Fruit fly (Drosophila melanogaster) whole organism, adult: ENCODE measurements around the gene Hpd.
A peak's percentile ranks its signal among the peaks of the same experiment; 100 is the strongest.

ENCODE experiments used
- CG11617 ChIP-seq: fragments of 200-800 bp; sonication (Bioruptor generic); optimal IDR thresholded peaks from 2 replicates; lab custom pipeline; 2017; ENCODE audit warnings: mild to moderate bottlenecking, missing biosample characterization, missing genetic modification reagents, missing genetic modification characterization
- CG12768 ChIP-seq: fragments of 200-800 bp; sonication (Bioruptor generic); optimal IDR thresholded peaks from 2 replicates; lab custom pipeline; 2017; ENCODE audit warnings: missing biosample characterization, missing genetic modification characterization, mild to moderate bottlenecking, moderate library complexity, missing genetic modification reagents
- CG14711 ChIP-seq: fragments of 200-800 bp; sonication (Bioruptor generic); optimal IDR thresholded peaks from 2 replicates; lab custom pipeline; 2018; ENCODE audit warnings: missing biosample characterization, mild to moderate bottlenecking, missing genetic modification characterization, moderate library complexity
- CG1620 ChIP-seq: fragments of 200-800 bp; sonication (Bioruptor generic); optimal IDR thresholded peaks from 2 replicates; lab custom pipeline; 2016; ENCODE audit warnings: missing biosample characterization, missing genetic modification characterization
- CG33017 ChIP-seq: fragments of 200-800 bp; sonication (Bioruptor generic); optimal IDR thresholded peaks from 2 replicates; lab custom pipeline; 2018; ENCODE audit warnings: missing biosample characterization, mild to moderate bottlenecking, missing genetic modification characterization, moderate library complexity
- CG5204 ChIP-seq: fragments of 200-800 bp; sonication (Bioruptor generic); optimal IDR thresholded peaks from 2 replicates; lab custom pipeline; 2016; ENCODE audit warnings: missing biosample characterization, missing genetic modification characterization
- CG7045 ChIP-seq: fragments of 200-800 bp; sonication (Bioruptor generic); optimal IDR thresholded peaks from 2 replicates; lab custom pipeline; 2017; ENCODE audit warnings: missing biosample characterization, mild to moderate bottlenecking, missing genetic modification characterization
- CG7101 ChIP-seq: fragments of 200-800 bp; sonication (Bioruptor generic); optimal IDR thresholded peaks from 2 replicates; lab custom pipeline; 2018; ENCODE audit warnings: missing biosample characterization, mild to moderate bottlenecking, missing genetic modification characterization, moderate library complexity
- Clk ChIP-seq: fragments of 200-800 bp; sonication (Bioruptor generic); optimal IDR thresholded peaks from 2 replicates; lab custom pipeline; 2017; ENCODE audit warnings: missing biosample characterization, missing genetic modification characterization
- Crg-1 ChIP-seq: fragments of 200-800 bp; sonication (Bioruptor generic); optimal IDR thresholded peaks from 2 replicates; lab custom pipeline; 2016; ENCODE audit warnings: missing biosample characterization, missing genetic modification characterization
- Hr96 ChIP-seq: fragments of 200-800 bp; sonication (Bioruptor generic); optimal IDR thresholded peaks from 2 replicates; lab custom pipeline; 2016; ENCODE audit warnings: missing biosample characterization, missing genetic modification characterization
- Mnt ChIP-seq: fragments of 200-800 bp; sonication (Bioruptor generic); optimal IDR thresholded peaks from 2 replicates; lab custom pipeline; 2016; ENCODE audit warnings: missing biosample characterization, mild to moderate bottlenecking, missing genetic modification characterization
- bab1 ChIP-seq: fragments of 200-800 bp; sonication (Bioruptor generic); optimal IDR thresholded peaks from 3 replicates; lab custom pipeline; 2019; ENCODE audit warnings: missing biosample characterization, mild to moderate bottlenecking, missing genetic modification characterization, moderate library complexity
- cic ChIP-seq: fragments of 200-800 bp; sonication (Bioruptor generic); optimal IDR thresholded peaks from 2 replicates; lab custom pipeline; 2017; ENCODE audit warnings: missing biosample characterization, mild to moderate bottlenecking, missing genetic modification characterization, moderate library complexity
- cnc ChIP-seq, 2 experiments: fragments of >200 bp; optimal IDR thresholded peaks; 2 replicates each; lab custom pipeline; 2017
- kay ChIP-seq: fragments of 200-800 bp; sonication (Bioruptor generic); peaks from one replicate; lab custom pipeline; 2016; ENCODE audit warnings: missing biosample characterization, missing genetic modification characterization, borderline replicate concordance
- ovo ChIP-seq: fragments of 200-800 bp; sonication (Bioruptor generic); optimal IDR thresholded peaks from 2 replicates; lab custom pipeline; 2016; ENCODE audit warnings: missing biosample characterization, missing genetic modification characterization
- pad ChIP-seq: fragments of 200-800 bp; sonication (Bioruptor generic); optimal IDR thresholded peaks from 3 replicates; lab custom pipeline; 2017; ENCODE audit warnings: missing biosample characterization, missing genetic modification characterization, mild to moderate bottlenecking, moderate library complexity, missing genetic modification reagents
- tj ChIP-seq: fragments of 200-800 bp; sonication (Bioruptor generic); optimal IDR thresholded peaks from 3 replicates; lab custom pipeline; 2017; ENCODE audit warnings: missing biosample characterization, mild to moderate bottlenecking, missing genetic modification characterization, moderate library complexity
- toe ChIP-seq: fragments of 200-800 bp; sonication (Bioruptor generic); optimal IDR thresholded peaks from 2 replicates; lab custom pipeline; 2016; ENCODE audit warnings: missing biosample characterization, missing genetic modification characterization

The Hpd gene

dm6 chr3L:20448773-20449172 is 9.1 kb upstream of the Hpd start:
- TF ChIP-seq CG12768 (GFP tag; lab: Kevin White, UChicago) (no peak), Clk (no peak), CG1620 (GFP tag; lab: Kevin White, UChicago) (no peak), kay (no peak), CG7045 (GFP tag; lab: Kevin White, UChicago) (no peak), toe (no peak), bab1 (no peak), cnc (optimal IDR thresholded peaks at IDR 0.05; lab: Kevin White, UChicago) (no peak), cic (GFP tag; lab: Kevin White, UChicago) (no peak), tj (GFP tag; lab: Kevin White, UChicago) (no peak), CG14711 (tag; lab: Kevin White, UChicago) (no peak), Mnt (GFP tag; lab: Kevin White, UChicago) (no peak), CG7101 (tag; lab: Kevin White, UChicago) (no peak), CG5204 (GFP tag; lab: Kevin White, UChicago) (no peak), Hr96 (GFP tag; lab: Kevin White, UChicago) (no peak)

DNA sequence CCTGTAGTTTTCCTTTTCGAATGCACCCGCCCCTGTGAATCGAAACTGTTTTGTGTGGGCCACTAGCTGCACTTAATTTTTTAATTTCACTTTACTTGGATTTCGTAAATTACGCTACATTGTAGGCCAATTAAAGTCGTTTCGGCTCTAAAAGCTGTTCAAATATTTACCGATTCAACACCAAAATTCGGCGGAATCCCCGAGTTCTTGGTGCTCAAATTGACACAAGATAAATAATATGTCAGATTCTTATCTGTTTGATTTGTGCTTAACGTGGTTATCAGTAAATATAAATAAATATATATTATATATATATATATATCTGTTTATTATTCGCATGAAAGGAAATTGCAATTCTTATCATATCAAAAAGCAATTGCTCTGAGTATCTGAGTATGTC is 8.3 kb upstream of the Hpd start:
- TF ChIP-seq Crg-1 (GFP tag; lab: Kevin White, UChicago) (no peak), Clk (no peak), kay (no peak), pad (GFP tag; lab: Kevin White, UChicago) (no peak), CG7101 (tag; lab: Kevin White, UChicago) (peak; percentile 35), CG33017 (tag; lab: Kevin White, UChicago) (no peak), CG11617 (GFP tag; lab: Kevin White, UChicago) (peak; percentile 4), CG12768 (GFP tag; lab: Kevin White, UChicago) (peak; percentile 4), CG14711 (tag; lab: Kevin White, UChicago) (peak; percentile 17)

dm6 chr3L:20447337-20447736 is 7.7 kb upstream of the Hpd start:
- TF ChIP-seq cic (GFP tag; lab: Kevin White, UChicago) (no peak), Crg-1 (GFP tag; lab: Kevin White, UChicago) (no peak), CG14711 (tag; lab: Kevin White, UChicago) (no peak), CG11617 (GFP tag; lab: Kevin White, UChicago) (no peak), cnc (optimal IDR thresholded peaks at IDR 0.05; lab: Kevin White, UChicago) (no peak), pad (GFP tag; lab: Kevin White, UChicago) (no peak), CG7101 (tag; lab: Kevin White, UChicago) (no peak), CG7045 (GFP tag; lab: Kevin White, UChicago) (no peak), CG1620 (GFP tag; lab: Kevin White, UChicago) (no peak), Clk (no peak)

DNA sequence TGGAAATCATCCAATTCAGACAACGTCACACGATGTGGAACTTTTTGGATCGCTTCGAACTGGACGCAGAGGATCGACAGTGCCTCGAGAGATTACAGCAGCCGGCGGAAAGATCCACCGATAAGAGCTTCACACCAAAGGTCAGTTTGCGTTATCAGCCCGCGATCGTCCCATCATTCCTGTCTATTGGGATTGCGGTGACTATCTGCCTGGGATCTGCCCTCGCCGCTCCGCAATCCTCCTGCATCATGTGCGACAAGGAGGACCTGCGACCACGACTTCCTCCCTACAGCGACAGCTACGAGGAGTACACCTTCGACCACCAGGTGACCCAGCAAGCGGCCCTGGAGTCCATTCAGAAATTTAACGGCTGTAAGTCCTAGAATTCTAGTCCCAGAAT is 6.4 kb upstream of the Hpd start:
- TF ChIP-seq CG1620 (GFP tag; lab: Kevin White, UChicago) (no peak), CG7101 (tag; lab: Kevin White, UChicago) (no peak), Clk (no peak), cic (GFP tag; lab: Kevin White, UChicago) (peak; percentile 36), Mnt (GFP tag; lab: Kevin White, UChicago) (peak; percentile 34)

- TF ChIP-seq CG5204 (GFP tag; lab: Kevin White, UChicago) (peak; percentile 32), CG7101 (tag; lab: Kevin White, UChicago) (peak; percentile 90), Hr96 (GFP tag; lab: Kevin White, UChicago) (peak; percentile 61), CG33017 (tag; lab: Kevin White, UChicago) (peak; percentile 89), cnc (optimal IDR thresholded peaks at IDR 0.05; lab: Kevin White, UChicago) (no peak), CG7045 (GFP tag; lab: Kevin White, UChicago) (peak; percentile 76), pad (GFP tag; lab: Kevin White, UChicago) (peak; percentile 41), CG14711 (tag; lab: Kevin White, UChicago) (peak; percentile 85), bab1 (peak; percentile 68), tj (GFP tag; lab: Kevin White, UChicago) (peak; percentile 41), Crg-1 (GFP tag; lab: Kevin White, UChicago) (peak; percentile 3), cic (GFP tag; lab: Kevin White, UChicago) (peak; percentile 9), CG1620 (GFP tag; lab: Kevin White, UChicago) (peak; percentile 18), Mnt (GFP tag; lab: Kevin White, UChicago) (peak; percentile 57), toe (peak; percentile 8), Clk (peak; percentile 49), kay (peak; percentile 86), ovo (GFP tag; lab: Kevin White, UChicago) (no peak), CG11617 (GFP tag; lab: Kevin White, UChicago) (peak; percentile 88), CG12768 (GFP tag; lab: Kevin White, UChicago) (peak; percentile 91)
Measured at dm6 chr3L:20444815-20445519, 5.3 kb upstream of the Hpd start.

DNA sequence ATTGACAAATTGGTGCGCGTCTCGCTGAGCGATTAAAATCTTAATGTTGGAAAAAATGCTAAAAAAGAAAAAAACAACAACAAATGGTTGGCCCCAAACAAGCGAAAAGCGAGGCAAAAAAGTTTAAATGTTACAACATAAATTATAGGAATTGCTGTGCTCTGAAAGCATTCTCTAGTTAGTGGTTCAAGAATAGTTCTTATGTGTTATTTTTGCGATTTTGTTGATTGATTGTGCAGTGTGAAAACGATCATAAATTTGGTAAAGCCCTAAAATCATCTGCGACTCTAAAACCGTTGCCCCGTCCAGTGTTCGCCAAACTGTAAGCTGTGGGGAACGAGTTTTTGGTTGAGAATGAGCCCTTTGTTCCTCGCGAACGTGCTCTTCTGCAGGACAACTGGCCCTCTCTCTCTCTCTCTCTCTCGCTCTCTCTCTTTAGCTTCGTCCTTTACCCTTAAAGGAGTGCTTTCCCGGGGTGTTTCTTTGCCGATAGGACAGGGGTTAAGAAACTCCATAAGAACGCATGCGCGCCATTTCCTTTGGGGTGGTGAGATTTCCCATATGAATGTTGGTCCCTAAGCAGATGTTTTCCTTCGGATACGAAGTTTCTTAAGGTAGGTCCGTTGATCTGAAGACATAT is 3.1 kb upstream of the Hpd start:
- TF ChIP-seq Clk (no peak), cnc (optimal IDR thresholded peaks at IDR 0.05; lab: Kevin White, UChicago) (no peak), CG33017 (tag; lab: Kevin White, UChicago) (no peak), Mnt (GFP tag; lab: Kevin White, UChicago) (no peak), ovo (GFP tag; lab: Kevin White, UChicago) (no peak), tj (GFP tag; lab: Kevin White, UChicago) (no peak), CG12768 (GFP tag; lab: Kevin White, UChicago) (no peak), CG5204 (GFP tag; lab: Kevin White, UChicago) (no peak), CG7101 (tag; lab: Kevin White, UChicago) (no peak), Crg-1 (GFP tag; lab: Kevin White, UChicago) (no peak), CG14711 (tag; lab: Kevin White, UChicago) (no peak), Hr96 (GFP tag; lab: Kevin White, UChicago) (no peak), toe (no peak), pad (GFP tag; lab: Kevin White, UChicago) (no peak), CG7045 (GFP tag; lab: Kevin White, UChicago) (no peak)
